Worm (Caenorhabditis elegans) whole organism, L2 larva: ENCODE results near the gene acy-3.
A peak's percentile ranks its signal among the peaks of the same experiment; 100 is the strongest.

Experiments
- R02D3.7 ChIP-seq: fragments of 150-350 bp; optimal IDR thresholded peaks from 2 replicates; lab custom pipeline; 2014; ENCODE audit warnings: missing biosample characterization, missing genetic modification characterization
- Y55F3AM.14 ChIP-seq: fragments of 200-800 bp; sonication (Bioruptor generic); optimal IDR thresholded peaks from 2 replicates; lab custom pipeline; 2018; ENCODE audit warnings: mild to moderate bottlenecking, missing genetic modification characterization, missing compliant biosample characterization
- ZK546.5 ChIP-seq: sonication (generic microtip); optimal IDR thresholded peaks from 2 replicates; lab custom pipeline; 2017; ENCODE audit warnings: missing biosample characterization, missing genetic modification characterization
- aly-2 ChIP-seq: fragments of 150-350 bp; optimal IDR thresholded peaks from 2 replicates; lab custom pipeline; 2014; ENCODE audit warnings: missing biosample characterization, missing genetic modification characterization
- ama-1 ChIP-seq: fragments of 150-350 bp; optimal IDR thresholded peaks from 2 replicates; lab custom pipeline; 2018; ENCODE audit warnings: inconsistent platforms
- blmp-1 ChIP-seq: sonication (generic microtip); optimal IDR thresholded peaks from 2 replicates; lab custom pipeline; 2017; ENCODE audit warnings: missing genetic modification characterization, mild to moderate bottlenecking, missing compliant biosample characterization, antibody characterized with exemption, moderate library complexity; ENCODE audit not compliant: insufficient read depth
- ceh-16 ChIP-seq: fragments of 150-350 bp; optimal IDR thresholded peaks from 2 replicates; lab custom pipeline; 2014; ENCODE audit warnings: missing biosample characterization, missing genetic modification characterization
- ceh-82 ChIP-seq: fragments of 150-350 bp; optimal IDR thresholded peaks from 2 replicates; lab custom pipeline; 2014; ENCODE audit warnings: missing biosample characterization, missing genetic modification characterization
- crh-2 ChIP-seq: sonication (generic microtip); optimal IDR thresholded peaks from 2 replicates; lab custom pipeline; 2017; ENCODE audit warnings: missing biosample characterization, missing genetic modification characterization
- dmd-4 ChIP-seq: sonication (generic microtip); optimal IDR thresholded peaks from 2 replicates; lab custom pipeline; 2017; ENCODE audit warnings: missing biosample characterization, missing genetic modification characterization
- egl-27 ChIP-seq: sonication (generic microtip); optimal IDR thresholded peaks from 3 replicates; lab custom pipeline; 2017; ENCODE audit warnings: missing biosample characterization, missing genetic modification reagents, missing genetic modification characterization
- fos-1 ChIP-seq: fragments of 150-350 bp; optimal IDR thresholded peaks from 2 replicates; lab custom pipeline; 2014; ENCODE audit warnings: missing biosample characterization, missing genetic modification characterization
- gmeb-1 ChIP-seq: fragments of 150-350 bp; optimal IDR thresholded peaks from 2 replicates; lab custom pipeline; 2014; ENCODE audit warnings: missing biosample characterization, missing genetic modification characterization
- lin-11 ChIP-seq: fragments of 150-350 bp; sonication (generic microtip); optimal IDR thresholded peaks from 2 replicates; lab custom pipeline; 2014; ENCODE audit warnings: missing biosample characterization, missing genetic modification characterization, inconsistent platforms, mixed read lengths
- lin-39 ChIP-seq: fragments of 150-350 bp; optimal IDR thresholded peaks from 2 replicates; lab custom pipeline; 2014; ENCODE audit warnings: missing biosample characterization, missing genetic modification reagents, missing genetic modification characterization
- lsy-2 ChIP-seq, 2 experiments: fragments of 150-350 bp in 1 of 2; sonication (generic microtip) in 1 of 2; optimal IDR thresholded peaks; 2 replicates each; lab custom pipeline; 2014 to 2017; ENCODE audit warnings: missing biosample characterization in 2 of 2, missing genetic modification characterization in 2 of 2
- mab-5 ChIP-seq: fragments of 150-350 bp; optimal IDR thresholded peaks from 2 replicates; lab custom pipeline; 2014; ENCODE audit warnings: missing biosample characterization, missing genetic modification characterization
- mbf-1 ChIP-seq: sonication (generic microtip); optimal IDR thresholded peaks from 2 replicates; lab custom pipeline; 2017; ENCODE audit warnings: missing biosample characterization, missing genetic modification characterization
- mdl-1 ChIP-seq, 2 experiments: fragments of 150-350 bp in 1 of 2; sonication (generic microtip) in 1 of 2; optimal IDR thresholded peaks; 2 replicates each; lab custom pipeline; 2017; ENCODE audit warnings: missing biosample characterization in 2 of 2, missing genetic modification characterization in 2 of 2
- nhr-10 ChIP-seq: sonication (generic microtip); optimal IDR thresholded peaks from 2 replicates; lab custom pipeline; 2017; ENCODE audit warnings: missing biosample characterization, missing genetic modification characterization
- nhr-11 ChIP-seq: fragments of 150-350 bp; optimal IDR thresholded peaks from 2 replicates; lab custom pipeline; 2014; ENCODE audit warnings: missing biosample characterization, missing genetic modification characterization
- nhr-12 ChIP-seq: fragments of 150-350 bp; optimal IDR thresholded peaks from 2 replicates; lab custom pipeline; 2014; ENCODE audit warnings: missing biosample characterization, missing genetic modification characterization
- nhr-129 ChIP-seq: fragments of 150-350 bp; optimal IDR thresholded peaks from 2 replicates; lab custom pipeline; 2014; ENCODE audit warnings: missing biosample characterization, missing genetic modification characterization
- nhr-21 ChIP-seq: fragments of 150-350 bp; optimal IDR thresholded peaks from 2 replicates; lab custom pipeline; 2014; ENCODE audit warnings: missing biosample characterization, missing genetic modification characterization
- nhr-23 ChIP-seq: fragments of 150-350 bp; optimal IDR thresholded peaks from 2 replicates; lab custom pipeline; 2014; ENCODE audit warnings: missing biosample characterization, missing genetic modification reagents, missing genetic modification characterization
- nhr-237 ChIP-seq: fragments of 150-350 bp; optimal IDR thresholded peaks from 2 replicates; lab custom pipeline; 2014; ENCODE audit warnings: missing biosample characterization, missing genetic modification characterization
- nhr-25 ChIP-seq: fragments of 150-350 bp; sonication (generic microtip); optimal IDR thresholded peaks from 3 replicates; lab custom pipeline; 2014; ENCODE audit warnings: missing biosample characterization, missing genetic modification characterization
- nhr-6 ChIP-seq: fragments of 150-350 bp; optimal IDR thresholded peaks from 2 replicates; lab custom pipeline; 2014; ENCODE audit warnings: missing biosample characterization, missing genetic modification characterization
- nhr-77 ChIP-seq: fragments of 150-350 bp; optimal IDR thresholded peaks from 2 replicates; lab custom pipeline; 2014; ENCODE audit warnings: missing biosample characterization, missing genetic modification characterization
- peb-1 ChIP-seq: fragments of 150-350 bp; optimal IDR thresholded peaks from 2 replicates; lab custom pipeline; 2014; ENCODE audit warnings: missing biosample characterization, missing genetic modification characterization
- skn-1 ChIP-seq: sonication (generic microtip); optimal IDR thresholded peaks from 2 replicates; lab custom pipeline; 2017; ENCODE audit warnings: missing biosample characterization, missing genetic modification characterization
- sma-3 ChIP-seq: sonication (generic microtip); optimal IDR thresholded peaks from 2 replicates; lab custom pipeline; 2016; ENCODE audit warnings: missing genetic modification reagents, missing genetic modification characterization, missing compliant biosample characterization
- sma-9 ChIP-seq, 2 experiments: fragments of 150-350 bp in 1 of 2; sonication (generic microtip) in 1 of 2; optimal IDR thresholded peaks; 2 replicates each; lab custom pipeline; 2014 to 2016; ENCODE audit warnings: missing genetic modification characterization in 2 of 2, mild to moderate bottlenecking in 1 of 2, missing biosample characterization in 1 of 2, missing compliant biosample characterization in 1 of 2, missing genetic modification reagents in 1 of 2, moderate library complexity in 1 of 2
- snpc-4 ChIP-seq: fragments of 150-350 bp; optimal IDR thresholded peaks from 2 replicates; lab custom pipeline; 2014; ENCODE audit warnings: missing biosample characterization, missing genetic modification characterization
- unc-39 ChIP-seq: fragments of 150-350 bp; optimal IDR thresholded peaks from 2 replicates; lab custom pipeline; 2014; ENCODE audit warnings: missing biosample characterization, missing genetic modification characterization
- unc-55 ChIP-seq: fragments of 150-350 bp; sonication (generic microtip); optimal IDR thresholded peaks from 3 replicates; lab custom pipeline; 2014; ENCODE audit warnings: missing biosample characterization, missing genetic modification reagents, missing genetic modification characterization
- unc-62 ChIP-seq: fragments of 150-350 bp; optimal IDR thresholded peaks from 2 replicates; lab custom pipeline; 2014; ENCODE audit warnings: missing biosample characterization, missing genetic modification reagents, missing genetic modification characterization
- ztf-1 ChIP-seq: fragments of 200-800 bp; sonication (Bioruptor generic); conservative IDR thresholded peaks from 2 replicates; pipeline ENCODE4 v1.3.6; 2022; ENCODE audit warnings: missing genetic modification characterization, missing compliant biosample characterization
- ztf-11 ChIP-seq: sonication (generic microtip); optimal IDR thresholded peaks from 2 replicates; lab custom pipeline; 2017; ENCODE audit warnings: missing biosample characterization, missing genetic modification characterization
- ztf-4 ChIP-seq: fragments of 150-350 bp; optimal IDR thresholded peaks from 2 replicates; lab custom pipeline; 2014; ENCODE audit warnings: missing biosample characterization, missing genetic modification characterization

The acy-3 gene

DNA sequence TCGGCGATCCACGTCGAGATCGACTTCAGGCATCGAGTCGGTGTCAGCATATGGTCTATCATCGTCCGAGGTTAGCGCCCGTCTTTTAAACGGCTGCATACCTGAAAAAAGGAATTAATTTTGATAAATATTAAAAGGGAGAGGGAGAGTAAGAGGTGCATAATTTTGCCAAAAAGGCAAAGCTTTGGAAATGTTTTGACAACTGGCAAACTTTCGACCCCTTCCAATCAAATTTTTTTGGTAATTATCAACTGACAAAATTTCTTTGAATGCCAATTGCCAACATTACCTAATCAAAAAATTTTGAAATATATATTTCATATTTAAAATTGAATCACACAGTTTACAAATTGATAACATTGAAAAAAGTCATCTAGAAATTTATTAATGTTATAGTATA, 33.3 kb upstream of the acy-3 start, which contains the start of gene dpy-27:
TSS of gene dpy-27 (minus strand) at position 101 of the 400 bp plus-strand sequence.
- TF ChIP-seq mdl-1 (tag; optimal IDR thresholded peaks at IDR 0.05; lab: Kevin White, UChicago), result no peak
- TF ChIP-seq nhr-11 (tag; lab: Kevin White, UChicago), result no peak
- TF ChIP-seq sma-9 (GFP tag; optimal IDR thresholded peaks at IDR 0.05; lab: Kevin White, UChicago), result no peak
- no peak for TF ChIP-seq sma-9 (tag; optimal IDR thresholded peaks at IDR 0.05; lab: Kevin White, UChicago)
- TF ChIP-seq ztf-1 (GFP tag; lab: Robert Waterston, UW), result no peak
- no peak for TF ChIP-seq Y55F3AM.14 (GFP tag; lab: Kevin White, UChicago)
- no peak for TF ChIP-seq mbf-1 (tag; lab: Kevin White, UChicago)

DNA sequence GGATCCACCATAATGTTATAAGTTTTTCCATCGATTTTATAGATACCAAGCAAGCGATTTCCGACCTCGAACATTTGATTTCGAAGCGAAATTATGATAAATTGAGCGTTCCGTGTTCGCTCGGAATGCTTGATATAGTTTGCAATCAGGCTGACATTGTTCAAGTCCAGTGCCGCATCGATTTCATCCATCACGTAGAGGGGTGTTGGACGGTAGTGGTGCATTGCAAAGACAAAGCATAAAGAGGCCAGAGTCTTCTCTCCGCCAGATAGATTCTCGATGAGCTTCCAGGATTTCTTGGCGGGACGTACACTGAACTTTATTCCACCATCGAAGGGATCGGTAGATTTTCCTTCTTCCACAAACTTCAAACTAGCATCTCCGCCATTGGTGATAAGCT, 28.1 kb upstream of the acy-3 start:
- TF ChIP-seq unc-39 (tag; lab: Kevin White, UChicago) (no peak), Y55F3AM.14 (GFP tag; lab: Kevin White, UChicago) (no peak), ceh-82 (no peak), nhr-10 (tag; lab: Kevin White, UChicago) (no peak), dmd-4 (tag; lab: Kevin White, UChicago) (no peak), unc-55 (no peak), ztf-11 (tag; lab: Kevin White, UChicago) (no peak), peb-1 (tag; lab: Kevin White, UChicago) (no peak), sma-3 (GFP tag; lab: Kevin White, UChicago) (no peak), lin-39 (tag; lab: Kevin White, UChicago) (no peak), fos-1 (no peak), nhr-25 (tag; lab: Kevin White, UChicago) (no peak), nhr-11 (tag; lab: Kevin White, UChicago) (no peak)

DNA sequence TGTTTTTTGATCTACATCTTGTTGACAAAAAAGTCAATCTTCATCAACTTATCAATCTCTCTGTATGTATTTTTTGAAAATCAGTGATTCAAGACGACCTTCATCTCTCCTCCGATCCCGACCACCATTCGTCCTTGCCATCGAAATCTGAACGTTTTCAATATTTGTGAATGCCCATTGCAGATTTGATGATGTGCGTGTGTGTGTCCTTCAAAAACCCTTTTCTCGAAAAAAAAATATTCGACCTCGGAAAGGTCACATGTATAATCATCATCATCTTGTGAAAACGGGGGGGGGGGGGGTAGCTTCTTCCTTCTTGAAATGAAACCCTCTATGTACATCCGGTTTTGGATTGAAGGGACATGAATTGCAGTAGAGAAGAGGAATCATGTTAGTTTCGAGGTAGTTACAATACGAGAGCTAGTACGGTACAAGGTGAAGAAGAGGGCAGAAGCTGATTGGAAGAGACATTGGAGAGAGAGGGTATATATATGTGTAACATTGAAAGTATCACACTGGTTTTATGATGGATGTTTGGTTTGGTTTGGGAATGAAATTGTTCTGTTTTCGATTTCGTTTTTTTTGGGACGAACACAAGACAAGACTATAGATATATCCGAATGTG, 26.2 kb upstream of the acy-3 start:
- TF ChIP-seq ztf-1 (GFP tag; lab: Robert Waterston, UW) (no peak), aly-2 (no peak), ztf-4 (no peak), lin-11 (tag; lab: Kevin White, UChicago) (no peak), mab-5 (tag; lab: Kevin White, UChicago) (no peak), nhr-6 (tag; lab: Kevin White, UChicago) (no peak), dmd-4 (tag; lab: Kevin White, UChicago) (no peak), fos-1 (no peak), R02D3.7 (tag; lab: Kevin White, UChicago) (no peak), nhr-25 (tag; lab: Kevin White, UChicago) (peak; percentile 93), ceh-82 (no peak), nhr-129 (tag; lab: Kevin White, UChicago) (no peak), ama-1 (lab: Kevin White, UChicago) (no peak), blmp-1 (tag; lab: Kevin White, UChicago) (peak; percentile 43), nhr-77 (tag; lab: Kevin White, UChicago) (no peak), crh-2 (peak; percentile 33), unc-55 (no peak), snpc-4 (tag; lab: Kevin White, UChicago) (no peak), nhr-23 (tag; lab: Kevin White, UChicago) (no peak), nhr-11 (tag; lab: Kevin White, UChicago) (no peak), lsy-2 (tag; optimal IDR thresholded peaks at IDR 0.05; lab: Kevin White, UChicago) (peak in 1 of 2 experiments; percentile 4), nhr-12 (tag; lab: Kevin White, UChicago) (no peak), skn-1 (tag; lab: Kevin White, UChicago) (no peak), egl-27 (tag; lab: Kevin White, UChicago) (no peak), mbf-1 (tag; lab: Kevin White, UChicago) (no peak), ceh-16 (tag; lab: Kevin White, UChicago) (no peak), mdl-1 (tag; optimal IDR thresholded peaks at IDR 0.05; lab: Kevin White, UChicago) (no peak), gmeb-1 (tag; lab: Kevin White, UChicago) (no peak), nhr-237 (no peak), sma-3 (GFP tag; lab: Kevin White, UChicago) (peak; percentile 13), Y55F3AM.14 (GFP tag; lab: Kevin White, UChicago) (no peak), nhr-21 (tag; lab: Kevin White, UChicago) (no peak), peb-1 (tag; lab: Kevin White, UChicago) (no peak), ZK546.5 (tag; lab: Kevin White, UChicago) (no peak), unc-62 (GFP tag; lab: Kevin White, UChicago) (no peak)
